Worm (Caenorhabditis elegans) whole organism, mixed stage, embryonic: ENCODE results near the gene gmap-3.

Source experiments
- lsy-2 ChIP-seq: fragments of 150-350 bp; optimal IDR thresholded peaks from 2 replicates; lab custom pipeline; 2014; ENCODE audit warnings: missing biosample characterization, missing genetic modification characterization
- unc-39 ChIP-seq: fragments of 150-350 bp; optimal IDR thresholded peaks from 2 replicates; lab custom pipeline; 2014; ENCODE audit warnings: missing biosample characterization, missing genetic modification characterization
- unc-62 ChIP-seq: fragments of 150-350 bp; optimal IDR thresholded peaks from 2 replicates; lab custom pipeline; 2014; ENCODE audit warnings: missing biosample characterization, missing genetic modification reagents, missing genetic modification characterization
- ztf-11 ChIP-seq: fragments of 150-350 bp; optimal IDR thresholded peaks from 2 replicates; lab custom pipeline; 2014; ENCODE audit warnings: missing biosample characterization, missing genetic modification characterization

ce11 chrX:12944661-12945060 is 3.9 kb upstream of the gmap-3 start:
- TF ChIP-seq unc-39 (tag; lab: Kevin White, UChicago), result no peak
- TF ChIP-seq unc-62 (GFP tag; lab: Kevin White, UChicago), result no peak
- no peak for TF ChIP-seq ztf-11 (tag; lab: Kevin White, UChicago)
- no peak for TF ChIP-seq lsy-2
